Worm (Caenorhabditis elegans) whole organism, midembryonic: ENCODE results near the gene F56C9.10.

Experiments used
- T22C8.4 ChIP-seq: fragments of 200-800 bp; sonication (Bioruptor generic); IDR thresholded peaks from 2 replicates; pipeline ENCODE4 v1.3.6; 2022; ENCODE audit warnings: missing genetic modification characterization, missing compliant biosample characterization
- cog-1 ChIP-seq: sonication (generic microtip); optimal IDR thresholded peaks from 2 replicates; lab custom pipeline; 2016; ENCODE audit warnings: missing genetic modification characterization, missing compliant biosample characterization
- flt-1 ChIP-seq: fragments of 200-800 bp; sonication (Bioruptor generic); IDR thresholded peaks from 2 replicates; pipeline ENCODE4 v1.3.6; 2022; ENCODE audit warnings: missing genetic modification characterization, missing compliant biosample characterization
- klf-2 ChIP-seq: fragments of 200-800 bp; sonication (Bioruptor generic); conservative IDR thresholded peaks from 2 replicates; pipeline ENCODE4 v1.3.6; 2022; ENCODE audit warnings: missing genetic modification reagents, missing genetic modification characterization, missing compliant biosample characterization
- ref-1 ChIP-seq: fragments of 200-800 bp; sonication (Bioruptor generic); conservative IDR thresholded peaks from 2 replicates; pipeline ENCODE4 v1.3.6; 2022; ENCODE audit warnings: missing genetic modification reagents, missing genetic modification characterization, missing compliant biosample characterization
- tab-1 ChIP-seq: fragments of 200-800 bp; sonication (Bioruptor generic); IDR thresholded peaks from 2 replicates; pipeline ENCODE4 v1.3.6; 2022; ENCODE audit warnings: missing genetic modification characterization, missing compliant biosample characterization
- ztf-23 ChIP-seq: fragments of 200-800 bp; sonication (Bioruptor generic); IDR thresholded peaks from 2 replicates; pipeline ENCODE4 v1.3.6; 2022; ENCODE audit warnings: missing genetic modification reagents, missing genetic modification characterization, missing compliant biosample characterization
- ztf-29 ChIP-seq: fragments of 200-800 bp; sonication (Bioruptor generic); IDR thresholded peaks from 2 replicates; pipeline ENCODE4 v1.3.6; 2022; ENCODE audit warnings: missing genetic modification reagents, missing genetic modification characterization, missing compliant biosample characterization

DNA sequence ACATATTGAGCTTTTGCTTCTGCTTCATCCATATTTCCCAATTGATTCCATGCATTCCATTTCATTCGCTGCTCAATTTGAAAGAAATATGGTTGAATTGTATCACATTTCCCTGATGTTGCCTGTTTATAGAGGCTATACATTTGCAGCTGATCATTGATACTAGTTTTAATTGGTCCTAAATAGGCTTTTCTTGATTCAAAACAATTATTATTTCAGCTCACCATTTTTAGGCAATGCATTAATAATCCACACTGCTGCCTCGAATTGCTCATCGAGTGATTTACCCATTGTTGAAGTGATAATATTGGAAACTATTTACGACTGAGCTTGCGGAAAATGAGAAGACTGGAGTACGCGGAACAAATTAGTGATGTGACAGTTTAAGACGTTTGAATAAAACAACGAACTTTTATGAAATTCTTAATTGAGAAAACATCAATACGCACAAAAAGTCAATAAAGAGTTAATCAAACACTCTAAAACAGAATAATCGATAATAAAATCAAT lies 26.5 kb downstream of the F56C9.10 start, which contains the start of gene acbp-4:
- TF ChIP-seq cog-1 (no peak), klf-2 (no peak), ref-1 (GFP tag; lab: Robert Waterston, UW) (no peak), T22C8.4 (GFP tag; lab: Robert Waterston, UW) (no peak), flt-1 (GFP tag; lab: Robert Waterston, UW) (no peak), ztf-23 (no peak), ztf-29 (GFP tag; lab: Robert Waterston, UW) (no peak), tab-1 (GFP tag; lab: Robert Waterston, UW) (no peak)
